Fruit fly (Drosophila melanogaster): ENCODE data around the gene CG10038.

dm6 chr3R:12383036-12383435, 32.6 kb upstream of the CG10038 start, which contains the start of gene GstD11:
- TF ChIP-seq N (GFP tag; optimal IDR thresholded peaks at IDR 0.05): no peak
- TF ChIP-seq rgr (GFP tag; optimal IDR thresholded peaks at IDR 0.05): no peak
- TF ChIP-seq Sp1 (GFP tag; optimal IDR thresholded peaks at IDR 0.05): no peak
- no peak for TF ChIP-seq Abd-B (GFP tag; optimal IDR thresholded peaks at IDR 0.05)
- TF ChIP-seq Myc (optimal IDR thresholded peaks at IDR 0.05): no peak
- no peak for TF ChIP-seq Dfd (GFP tag; optimal IDR thresholded peaks at IDR 0.05)
- no peak for TF ChIP-seq OdsH (GFP tag; optimal IDR thresholded peaks at IDR 0.05)
- TF ChIP-seq CG9705 (GFP tag; optimal IDR thresholded peaks at IDR 0.05): no peak
- TF ChIP-seq CrebA (GFP tag; optimal IDR thresholded peaks at IDR 0.05; ENCODE audit: borderline replicate concordance): no peak
- TF ChIP-seq h (GFP tag; optimal IDR thresholded peaks at IDR 0.05): no peak
- TF ChIP-seq brk (GFP tag; optimal IDR thresholded peaks at IDR 0.05): no peak
- TF ChIP-seq HLH106 (tag; optimal IDR thresholded peaks at IDR 0.05): no peak

Measured in whole organism, wandering third instar larva.